Worm (Caenorhabditis elegans): Measurements from ENCODE around the gene pid-1.

- TF ChIP-seq ceh-83 (GFP tag; optimal IDR thresholded peaks at IDR 0.05), result no peak
- TF ChIP-seq ztf-11 (tag; optimal IDR thresholded peaks at IDR 0.05), result no peak
- TF ChIP-seq hlh-1 (tag; optimal IDR thresholded peaks at IDR 0.05), result no peak
- TF ChIP-seq nhr-2 (tag; optimal IDR thresholded peaks at IDR 0.05), result no peak
Measured at ce11 chrII:7719039-7719438, 28.7 kb upstream of the pid-1 start.
